Fruit fly (Drosophila melanogaster) S2 (cell line): Measurements from ENCODE around the gene CG7573.

ENCODE experiments used
- CG8478 ChIP-seq: fragments of >200 bp; optimal IDR thresholded peaks from 2 replicates; lab custom pipeline; 2018
- CTCF ChIP-seq, 2 experiments: fragments of >200 bp; optimal IDR thresholded peaks; 2 replicates each; lab custom pipeline; 2018

The CG7573 gene

DNA sequence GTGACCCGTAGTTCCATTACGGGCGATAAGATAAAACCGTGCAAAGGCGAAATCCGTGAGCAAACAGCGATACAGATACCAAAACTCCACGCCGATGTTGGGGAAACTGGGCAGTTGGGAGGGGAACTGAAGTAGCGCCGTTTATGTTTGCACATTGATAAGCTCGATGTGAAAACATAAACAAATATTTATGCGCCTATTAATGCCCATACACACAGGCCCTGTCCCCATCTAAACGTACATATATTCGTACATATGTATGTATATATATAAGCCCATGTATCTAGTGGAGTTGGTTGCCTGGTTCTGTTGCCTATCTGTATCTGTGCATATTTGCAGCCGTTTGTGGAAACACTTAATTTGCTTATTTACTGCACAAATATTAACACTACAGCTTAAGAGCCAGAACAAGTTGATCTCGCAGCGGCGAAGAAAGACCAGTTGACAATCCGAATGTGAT lies 42.8 kb downstream of the CG7573 start:
- no peak for TF ChIP-seq CG8478
- no peak for TF ChIP-seq CTCF (optimal IDR thresholded peaks at IDR 0.05; lab: Kevin White, UChicago)

DNA sequence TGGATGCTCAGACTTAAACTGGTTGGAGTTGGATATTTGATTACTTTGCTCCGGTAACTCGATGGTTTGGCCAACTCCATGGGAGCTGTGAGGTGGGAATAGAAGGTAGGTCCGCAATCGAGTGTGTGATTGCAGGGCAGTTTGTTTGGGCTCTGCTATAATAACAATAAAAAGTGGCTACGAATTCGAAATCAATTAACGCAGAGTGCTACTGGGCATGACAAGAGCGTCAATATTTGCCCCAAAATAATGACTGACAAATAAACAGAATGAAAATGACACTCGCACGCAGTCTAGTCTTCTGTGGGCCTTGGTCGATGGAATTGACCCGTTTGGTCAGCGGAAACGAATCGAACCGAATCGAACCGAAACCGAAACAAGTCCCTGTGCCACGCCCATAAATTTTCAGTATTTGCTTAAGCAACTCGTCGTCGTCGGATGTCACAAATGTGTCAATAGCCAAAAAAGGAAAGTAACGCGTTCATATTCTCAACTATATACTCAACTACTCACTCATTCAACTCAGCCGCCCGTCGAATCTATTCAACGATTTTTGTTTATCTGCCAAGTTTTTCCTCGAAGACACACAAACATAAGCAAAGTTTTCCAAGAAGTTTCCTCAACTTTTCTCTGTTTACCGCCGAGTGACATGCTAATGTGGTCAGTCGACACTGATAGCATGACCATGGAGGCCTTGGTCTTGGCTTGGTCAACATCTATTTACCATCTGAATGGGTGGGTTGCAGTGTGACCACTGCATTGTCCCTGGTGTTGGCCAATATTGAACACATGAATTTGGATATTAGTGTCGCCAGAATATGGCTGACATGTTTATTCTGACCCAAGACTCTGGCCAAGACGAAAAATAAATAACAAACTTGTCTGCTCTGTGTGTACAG lies 44.1 kb downstream of the CG7573 start:
- TF ChIP-seq CTCF (optimal IDR thresholded peaks at IDR 0.05; lab: Kevin White, UChicago) (no peak), CG8478 (no peak)

DNA sequence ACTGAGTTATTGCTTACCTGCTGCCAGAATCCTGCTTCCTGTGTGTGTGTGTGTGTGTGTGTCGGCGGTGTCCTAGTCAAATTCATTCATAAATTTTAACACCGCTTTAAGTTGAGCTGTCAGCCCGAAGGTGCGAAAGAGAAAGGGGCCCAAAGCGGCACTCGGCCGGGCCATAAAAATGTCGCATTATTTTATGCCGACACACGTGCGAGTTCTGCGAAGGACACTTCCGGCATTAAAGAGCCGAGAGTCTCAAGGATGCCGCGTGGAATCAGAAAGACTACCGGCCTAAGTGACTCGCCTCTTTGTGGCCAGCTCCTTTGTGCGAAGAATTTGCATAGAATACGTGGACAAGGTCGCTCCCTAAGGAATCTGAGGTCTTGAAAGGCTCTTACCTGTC lies 45.5 kb downstream of the CG7573 start:
- TF ChIP-seq CTCF (optimal IDR thresholded peaks at IDR 0.05; lab: Kevin White, UChicago) = no peak
- no peak for TF ChIP-seq CG8478

DNA sequence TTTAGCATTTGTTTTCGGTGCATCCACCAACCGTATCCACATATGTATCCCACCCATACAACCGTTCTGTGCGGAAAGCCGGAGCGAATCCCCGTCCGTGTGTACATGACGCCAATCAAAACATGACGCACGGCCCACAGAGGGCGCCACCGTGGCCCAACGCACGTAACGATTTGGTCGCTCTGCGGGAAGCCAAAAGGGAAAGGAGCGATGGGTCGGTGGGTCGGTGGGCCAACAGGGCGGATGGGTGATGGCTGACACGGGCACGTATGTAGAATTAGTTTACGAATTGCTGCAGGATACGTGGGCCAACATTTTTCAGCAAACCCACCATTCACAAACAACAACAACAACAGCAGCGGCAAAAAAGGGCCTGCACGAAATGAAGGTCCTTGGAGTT lies 47.2 kb downstream of the CG7573 start:
- TF ChIP-seq CG8478 (no peak), CTCF (optimal IDR thresholded peaks at IDR 0.05; lab: Kevin White, UChicago) (peak; percentile 84 to 87)

DNA sequence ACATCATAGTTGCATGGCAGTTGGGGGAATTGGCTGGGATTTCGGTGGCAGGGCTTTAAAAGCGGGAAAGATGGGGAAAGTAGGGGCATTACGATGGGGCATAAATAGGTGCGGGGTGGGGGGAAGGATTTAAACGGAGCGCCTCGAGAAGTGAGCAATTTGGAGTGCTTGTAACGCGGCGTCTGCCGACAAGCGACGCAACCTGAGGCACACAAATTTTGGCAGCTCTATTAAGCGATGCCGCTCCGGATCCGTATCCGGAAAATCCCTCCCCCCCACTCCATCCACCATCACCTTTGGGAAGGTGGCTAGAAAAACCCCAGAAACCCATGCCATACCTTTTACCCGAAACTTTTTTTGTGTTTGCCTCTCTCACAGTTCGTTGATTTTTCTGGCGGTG lies 48.0 kb downstream of the CG7573 start:
- TF ChIP-seq CTCF (optimal IDR thresholded peaks at IDR 0.05; lab: Kevin White, UChicago) (no peak), CG8478 (no peak)
